Worm (Caenorhabditis elegans) whole organism, L2 larva: ENCODE results near the gene elks-1.

Experiments
- aly-2 ChIP-seq: fragments of 150-350 bp; optimal IDR thresholded peaks from 2 replicates; lab custom pipeline; 2014; ENCODE audit warnings: missing biosample characterization, missing genetic modification characterization
- ceh-82 ChIP-seq: fragments of 150-350 bp; optimal IDR thresholded peaks from 2 replicates; lab custom pipeline; 2014; ENCODE audit warnings: missing biosample characterization, missing genetic modification characterization
- fos-1 ChIP-seq: fragments of 150-350 bp; optimal IDR thresholded peaks from 2 replicates; lab custom pipeline; 2014; ENCODE audit warnings: missing biosample characterization, missing genetic modification characterization
- nhr-11 ChIP-seq: fragments of 150-350 bp; optimal IDR thresholded peaks from 2 replicates; lab custom pipeline; 2014; ENCODE audit warnings: missing biosample characterization, missing genetic modification characterization
- nhr-12 ChIP-seq: fragments of 150-350 bp; optimal IDR thresholded peaks from 2 replicates; lab custom pipeline; 2014; ENCODE audit warnings: missing biosample characterization, missing genetic modification characterization
- skn-1 ChIP-seq: sonication (generic microtip); optimal IDR thresholded peaks from 2 replicates; lab custom pipeline; 2017; ENCODE audit warnings: missing biosample characterization, missing genetic modification characterization
- unc-39 ChIP-seq: fragments of 150-350 bp; optimal IDR thresholded peaks from 2 replicates; lab custom pipeline; 2014; ENCODE audit warnings: missing biosample characterization, missing genetic modification characterization
- unc-55 ChIP-seq: fragments of 150-350 bp; sonication (generic microtip); optimal IDR thresholded peaks from 3 replicates; lab custom pipeline; 2014; ENCODE audit warnings: missing biosample characterization, missing genetic modification reagents, missing genetic modification characterization
- zag-1 ChIP-seq: fragments of 150-350 bp; optimal IDR thresholded peaks from 2 replicates; lab custom pipeline; 2014; ENCODE audit warnings: missing biosample characterization, missing genetic modification characterization
- ztf-4 ChIP-seq: fragments of 150-350 bp; optimal IDR thresholded peaks from 2 replicates; lab custom pipeline; 2014; ENCODE audit warnings: missing biosample characterization, missing genetic modification characterization

DNA sequence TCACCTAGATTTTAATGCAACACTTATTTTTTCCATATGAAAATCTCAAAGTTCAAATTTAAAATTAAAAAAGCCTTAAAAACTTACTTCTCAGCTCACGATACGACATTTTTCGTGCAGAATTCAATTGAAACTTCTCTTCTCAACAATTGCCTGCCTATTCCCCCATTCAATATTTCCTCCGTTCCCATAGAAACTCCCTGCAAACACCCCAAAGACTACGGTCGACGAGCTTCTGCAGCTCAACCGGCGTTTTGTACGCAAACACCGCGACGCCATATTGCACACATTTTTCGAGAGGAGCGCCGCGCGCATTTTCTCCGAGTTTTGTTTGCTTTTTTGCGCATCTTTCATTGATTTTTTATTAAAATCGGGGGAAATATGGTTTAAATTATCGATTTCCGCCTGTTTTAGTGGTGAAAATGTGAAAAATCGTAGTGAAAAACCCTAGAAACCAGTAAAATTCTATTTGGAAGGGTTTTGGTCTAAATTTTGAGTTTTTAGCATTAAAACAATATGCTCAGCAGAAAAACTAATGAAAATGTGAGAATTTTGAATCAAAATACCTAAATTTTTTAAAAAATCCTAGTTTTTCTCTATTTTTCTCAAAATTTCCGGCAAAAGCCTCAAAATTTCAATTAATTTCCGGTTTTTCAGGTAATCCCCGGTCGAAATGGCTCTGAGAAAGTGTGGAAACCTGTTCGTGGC is 49.3 kb upstream of the elks-1 start, which contains the start of the genes dyf-3 and pdhb-1:
- no peak for TF ChIP-seq ztf-4 (tag; lab: Kevin White, UChicago)
- TF ChIP-seq ceh-82 (tag; lab: Kevin White, UChicago), result no peak
- TF ChIP-seq skn-1 (tag; lab: Kevin White, UChicago), result no peak
- no peak for TF ChIP-seq unc-39 (tag; lab: Kevin White, UChicago)
- TF ChIP-seq nhr-12, result no peak
- TF ChIP-seq zag-1 (tag; lab: Kevin White, UChicago), result no peak
- no peak for TF ChIP-seq fos-1 (tag; lab: Kevin White, UChicago)
- peak; percentile 46 for TF ChIP-seq unc-55 (GFP tag; lab: Kevin White, UChicago)
- no peak for TF ChIP-seq aly-2 (tag; lab: Kevin White, UChicago)
- no peak for TF ChIP-seq nhr-11 (tag; lab: Kevin White, UChicago)
